Worm (Caenorhabditis elegans) whole organism, late embryonic: ENCODE measurements around the gene pph-6.
"Not testable (repeated sequence)": the region's sequence is repeated elsewhere in the genome, so short reads cannot be mapped to it uniquely, and the experiment has no call there.

Source experiments
- C08G9.2 ChIP-seq: sonication (generic microtip); optimal IDR thresholded peaks from 2 replicates; lab custom pipeline; 2016; ENCODE audit warnings: mild to moderate bottlenecking, missing genetic modification characterization, moderate library complexity, missing compliant biosample characterization
- C38D4.7 ChIP-seq: fragments of 200-800 bp; sonication (Bioruptor generic); optimal IDR thresholded peaks from 2 replicates; lab custom pipeline; 2018; ENCODE audit warnings: mild to moderate bottlenecking, missing genetic modification characterization, moderate library complexity, missing compliant biosample characterization
- Y22D7AL.16 ChIP-seq: sonication (generic microtip); optimal IDR thresholded peaks from 2 replicates; lab custom pipeline; 2016; ENCODE audit warnings: missing genetic modification characterization, missing compliant biosample characterization
- ahr-1 ChIP-seq: sonication (generic microtip); optimal IDR thresholded peaks from 2 replicates; lab custom pipeline; 2016; ENCODE audit warnings: missing genetic modification characterization, missing compliant biosample characterization
- ama-1 ChIP-seq: fragments of 150-350 bp; optimal IDR thresholded peaks from 2 replicates; lab custom pipeline; 2014
- ceh-18 ChIP-seq: sonication (generic microtip); optimal IDR thresholded peaks from 2 replicates; lab custom pipeline; 2016; ENCODE audit warnings: missing genetic modification characterization, missing compliant biosample characterization
- ceh-19 ChIP-seq: fragments of 200-800 bp; sonication (Bioruptor generic); optimal IDR thresholded peaks from 2 replicates; lab custom pipeline; 2018; ENCODE audit warnings: mild to moderate bottlenecking, missing genetic modification characterization, missing compliant biosample characterization
- ceh-24 ChIP-seq: sonication (generic microtip); optimal IDR thresholded peaks from 2 replicates; lab custom pipeline; 2016; ENCODE audit warnings: mild to moderate bottlenecking, missing genetic modification characterization, missing compliant biosample characterization
- ceh-30 ChIP-seq: fragments of 150-350 bp; optimal IDR thresholded peaks from 2 replicates; lab custom pipeline; 2014; ENCODE audit warnings: missing biosample characterization, missing genetic modification characterization
- ceh-31 ChIP-seq: sonication (generic microtip); optimal IDR thresholded peaks from 2 replicates; lab custom pipeline; 2016; ENCODE audit warnings: missing genetic modification characterization, missing compliant biosample characterization
- ceh-48 ChIP-seq: sonication (generic microtip); optimal IDR thresholded peaks from 2 replicates; lab custom pipeline; 2016; ENCODE audit warnings: missing genetic modification characterization, inconsistent platforms, missing compliant biosample characterization
- dmd-4 ChIP-seq: sonication (generic microtip); optimal IDR thresholded peaks from 2 replicates; lab custom pipeline; 2016; ENCODE audit warnings: borderline replicate concordance, missing genetic modification characterization, missing compliant biosample characterization
- elt-2 ChIP-seq: sonication (generic microtip); optimal IDR thresholded peaks from 2 replicates; lab custom pipeline; 2016; ENCODE audit warnings: missing genetic modification reagents, missing genetic modification characterization, missing compliant biosample characterization
- elt-4 ChIP-seq: sonication (generic microtip); optimal IDR thresholded peaks from 2 replicates; lab custom pipeline; 2016; ENCODE audit warnings: missing genetic modification characterization, missing compliant biosample characterization
- eyg-1 ChIP-seq: sonication (generic microtip); optimal IDR thresholded peaks from 2 replicates; lab custom pipeline; 2016; ENCODE audit warnings: missing genotype, missing genetic modification characterization, missing compliant biosample characterization
- hlh-15 ChIP-seq: sonication (generic microtip); optimal IDR thresholded peaks from 2 replicates; lab custom pipeline; 2016; ENCODE audit warnings: missing genetic modification characterization, missing compliant biosample characterization
- hlh-30 ChIP-seq: sonication (generic microtip); optimal IDR thresholded peaks from 2 replicates; lab custom pipeline; 2017; ENCODE audit warnings: antibody characterized with exemption, missing genetic modification characterization, missing compliant biosample characterization; ENCODE audit not compliant: insufficient read depth
- hlh-6 ChIP-seq: sonication (generic microtip); optimal IDR thresholded peaks from 2 replicates; lab custom pipeline; 2016; ENCODE audit warnings: missing genotype, missing genetic modification characterization, missing compliant biosample characterization
- hlh-8 ChIP-seq: sonication (generic microtip); optimal IDR thresholded peaks from 2 replicates; lab custom pipeline; 2016; ENCODE audit warnings: missing genotype, missing genetic modification characterization, missing compliant biosample characterization
- lim-6 ChIP-seq: sonication (generic microtip); optimal IDR thresholded peaks from 2 replicates; lab custom pipeline; 2016; ENCODE audit warnings: missing genetic modification characterization, missing compliant biosample characterization
- lin-11 ChIP-seq: fragments of 200-800 bp; sonication (Bioruptor generic); optimal IDR thresholded peaks from 2 replicates; lab custom pipeline; 2018; ENCODE audit warnings: mild to moderate bottlenecking, missing genetic modification characterization, missing compliant biosample characterization
- nfya-1 ChIP-seq: sonication (generic microtip); optimal IDR thresholded peaks from 2 replicates; lab custom pipeline; 2017; ENCODE audit warnings: missing genetic modification characterization, mild to moderate bottlenecking, missing compliant biosample characterization, antibody characterized with exemption, moderate library complexity
- odd-2 ChIP-seq: sonication (generic microtip); optimal IDR thresholded peaks from 2 replicates; lab custom pipeline; 2017; ENCODE audit warnings: antibody characterized with exemption, mild to moderate bottlenecking, missing genetic modification characterization, missing compliant biosample characterization
- pat-9 ChIP-seq: fragments of 200-800 bp; sonication (Bioruptor generic); optimal IDR thresholded peaks from 2 replicates; lab custom pipeline; 2018; ENCODE audit warnings: mild to moderate bottlenecking, missing genetic modification characterization, moderate library complexity, missing compliant biosample characterization
- pax-1 ChIP-seq: fragments of 150-350 bp; optimal IDR thresholded peaks from 2 replicates; lab custom pipeline; 2014; ENCODE audit warnings: missing biosample characterization, missing genetic modification characterization
- pha-2 ChIP-seq: sonication (generic microtip); optimal IDR thresholded peaks from 2 replicates; lab custom pipeline; 2017; ENCODE audit warnings: mild to moderate bottlenecking, missing genetic modification characterization, missing compliant biosample characterization
- pros-1 ChIP-seq: fragments of 150-350 bp; optimal IDR thresholded peaks from 2 replicates; lab custom pipeline; 2014; ENCODE audit warnings: missing biosample characterization, missing genetic modification reagents, missing genetic modification characterization
- ref-2 ChIP-seq: sonication (generic microtip); optimal IDR thresholded peaks from 2 replicates; lab custom pipeline; 2016; ENCODE audit warnings: missing genetic modification characterization, missing compliant biosample characterization
- sdc-2 ChIP-seq: sonication (generic microtip); optimal IDR thresholded peaks from 2 replicates; lab custom pipeline; 2016; ENCODE audit warnings: missing genotype, missing genetic modification characterization, missing compliant biosample characterization
- tbx-2 ChIP-seq: sonication (generic microtip); optimal IDR thresholded peaks from 2 replicates; lab custom pipeline; 2016; ENCODE audit warnings: missing genetic modification characterization, missing compliant biosample characterization
- ttx-3 ChIP-seq: sonication (generic microtip); optimal IDR thresholded peaks from 2 replicates; lab custom pipeline; 2016; ENCODE audit warnings: missing genetic modification reagents, missing genetic modification characterization, missing compliant biosample characterization
- unc-3 ChIP-seq, 2 experiments: fragments of 200-800 bp in 1 of 2; sonication (Bioruptor generic) in 1 of 2; sonication (generic microtip) in 1 of 2; conservative IDR thresholded peaks in 1 of 2; optimal IDR thresholded peaks in 1 of 2; 2 replicates each; pipeline versions ENCODE4 v1.3.6 to Lab custom; 2016 to 2022; ENCODE audit warnings: missing compliant biosample characterization in 2 of 2, missing genetic modification characterization in 2 of 2, missing genetic modification reagents in 1 of 2
- unc-55 ChIP-seq: sonication (generic microtip); optimal IDR thresholded peaks from 2 replicates; lab custom pipeline; 2017; ENCODE audit warnings: missing biosample characterization, missing genetic modification reagents, missing genetic modification characterization
- unc-86 ChIP-seq: sonication (generic microtip); optimal IDR thresholded peaks from 2 replicates; lab custom pipeline; 2016; ENCODE audit warnings: missing genetic modification characterization, missing compliant biosample characterization
- zip-5 ChIP-seq: sonication (generic microtip); optimal IDR thresholded peaks from 2 replicates; lab custom pipeline; 2016; ENCODE audit warnings: missing genetic modification characterization, missing compliant biosample characterization
- ztf-16 ChIP-seq: sonication (generic microtip); optimal IDR thresholded peaks from 2 replicates; lab custom pipeline; 2017; ENCODE audit warnings: missing genetic modification characterization, missing compliant biosample characterization

Gene pph-6

ce11 chrIII:3431385-3431784 lies 30.1 kb upstream of the pph-6 start, which contains the start of gene K01A11.1:
Gene K01A11.1 (minus strand): TSS chrIII:3431485.
- no peak for TF ChIP-seq zip-5 (tag; lab: Kevin White, UChicago)

ce11 chrIII:3435152-3435551 lies 26.4 kb upstream of the pph-6 start:
- TF ChIP-seq elt-2: peak; percentile 90
- no peak for TF ChIP-seq tbx-2 (tag; lab: Kevin White, UChicago)
- no peak for TF ChIP-seq hlh-8 (tag; lab: Kevin White, UChicago)
- no peak for TF ChIP-seq hlh-15 (tag; lab: Kevin White, UChicago)

ce11 chrIII:3437139-3437538 lies 24.4 kb upstream of the pph-6 start:
- TF ChIP-seq ahr-1 (tag; lab: Kevin White, UChicago) (no peak), unc-55 (GFP tag; lab: Kevin White, UChicago) (peak; percentile 43), pax-1 (no peak), unc-3 (GFP tag; conservative IDR thresholded peaks at IDR 0.05; lab: Robert Waterston, UW) (no peak), unc-3 (tag; optimal IDR thresholded peaks at IDR 0.05; lab: Kevin White, UChicago) (peak; percentile 17), sdc-2 (tag; lab: Kevin White, UChicago) (no peak), hlh-6 (tag; lab: Kevin White, UChicago) (no peak)

- TF ChIP-seq pax-1 (no peak), ahr-1 (tag; lab: Kevin White, UChicago) (no peak), ceh-48 (tag; lab: Kevin White, UChicago) (no peak), dmd-4 (tag; lab: Kevin White, UChicago) (no peak), ceh-31 (tag; lab: Kevin White, UChicago) (no peak), pros-1 (tag; lab: Kevin White, UChicago) (no peak), nfya-1 (tag; lab: Kevin White, UChicago) (no peak)
Measured at ce11 chrIII:3444139-3444538, 17.4 kb upstream of the pph-6 start, which contains the start of gene spe-41. Gene spe-41 (minus strand): TSS chrIII:3444210.

- no peak for TF ChIP-seq ceh-30 (tag; lab: Kevin White, UChicago)
- no peak for TF ChIP-seq ceh-24 (tag; lab: Kevin White, UChicago)
- TF ChIP-seq pros-1 (tag; lab: Kevin White, UChicago): no peak
- TF ChIP-seq hlh-30 (tag; lab: Kevin White, UChicago): no peak
- no peak for TF ChIP-seq pat-9 (tag; lab: Kevin White, UChicago)
Measured at ce11 chrIII:3452563-3453210, 8.8 kb upstream of the pph-6 start, which contains the start of the genes K01A11.3 and C34C12.12. Gene K01A11.3 (minus strand): TSS chrIII:3452613. Gene C34C12.12 (plus strand): TSS chrIII:3453194.

ce11 chrIII:3453486-3453885 lies 8.0 kb upstream of the pph-6 start, which contains the start of gene C34C12.2:
Gene C34C12.2 (plus strand): TSS chrIII:3453786.
- TF ChIP-seq ceh-48 (tag; lab: Kevin White, UChicago); ama-1 (lab: Kevin White, UChicago); pros-1 (tag; lab: Kevin White, UChicago): not testable (repeated sequence)

ce11 chrIII:3454045-3454444 lies 7.5 kb upstream of the pph-6 start, which contains the start of gene C34C12.1:
Gene C34C12.1 (plus strand): TSS chrIII:3454345.
- TF ChIP-seq ceh-19 (GFP tag; lab: Kevin White, UChicago); pha-2 (tag; lab: Kevin White, UChicago); odd-2 (tag; lab: Kevin White, UChicago): not testable (repeated sequence)

- TF ChIP-seq ceh-18 (tag; lab: Kevin White, UChicago) (peak; percentile 83), ceh-24 (tag; lab: Kevin White, UChicago) (no peak), tbx-2 (tag; lab: Kevin White, UChicago) (peak; percentile 64), ttx-3 (no peak), ztf-16 (tag; lab: Kevin White, UChicago) (peak; percentile 52), ref-2 (peak; percentile 83), Y22D7AL.16 (no peak), pax-1 (peak; percentile 30), eyg-1 (tag; lab: Kevin White, UChicago) (no peak), lin-11 (tag; lab: Kevin White, UChicago) (no peak), elt-2 (peak; percentile 68), elt-4 (tag; lab: Kevin White, UChicago) (no peak), unc-86 (tag; lab: Kevin White, UChicago) (peak; percentile 44), C38D4.7 (GFP tag; lab: Kevin White, UChicago) (no peak), lim-6 (no peak), C08G9.2 (peak; percentile 52)
Measured at ce11 chrIII:3456226-3456625, 5.3 kb upstream of the pph-6 start.
